Worm (Caenorhabditis elegans) whole organism, late embryonic: ENCODE results near the gene F54D5.15.
A peak's percentile ranks its signal among the peaks of the same experiment; 100 is the strongest.

Experiments used
- F13H6.1 ChIP-seq: sonication (generic microtip); optimal IDR thresholded peaks from 2 replicates; lab custom pipeline; 2016; ENCODE audit warnings: missing genetic modification characterization, missing compliant biosample characterization
- K09A11.1 ChIP-seq: sonication (generic microtip); optimal IDR thresholded peaks from 2 replicates; lab custom pipeline; 2017; ENCODE audit warnings: antibody characterized with exemption, mild to moderate bottlenecking, missing genetic modification characterization, missing compliant biosample characterization; ENCODE audit not compliant: insufficient read depth
- T23F11.4 ChIP-seq: fragments of 200-800 bp; sonication (Bioruptor generic); optimal IDR thresholded peaks from 2 replicates; lab custom pipeline; 2018; ENCODE audit warnings: mild to moderate bottlenecking, missing genetic modification characterization, missing compliant biosample characterization
- Y22D7AL.16 ChIP-seq: sonication (generic microtip); optimal IDR thresholded peaks from 2 replicates; lab custom pipeline; 2016; ENCODE audit warnings: missing genetic modification characterization, missing compliant biosample characterization
- ahr-1 ChIP-seq: sonication (generic microtip); optimal IDR thresholded peaks from 2 replicates; lab custom pipeline; 2016; ENCODE audit warnings: missing genetic modification characterization, missing compliant biosample characterization
- ama-1 ChIP-seq: fragments of 150-350 bp; optimal IDR thresholded peaks from 2 replicates; lab custom pipeline; 2014
- ceh-14 ChIP-seq: sonication (generic microtip); optimal IDR thresholded peaks from 2 replicates; lab custom pipeline; 2016; ENCODE audit warnings: missing genotype, missing genetic modification characterization, missing compliant biosample characterization
- ceh-18 ChIP-seq: sonication (generic microtip); optimal IDR thresholded peaks from 2 replicates; lab custom pipeline; 2016; ENCODE audit warnings: missing genetic modification characterization, missing compliant biosample characterization
- ceh-2 ChIP-seq: sonication (generic microtip); optimal IDR thresholded peaks from 2 replicates; lab custom pipeline; 2016; ENCODE audit warnings: missing genotype, missing genetic modification characterization, missing compliant biosample characterization
- ceh-22 ChIP-seq: sonication (generic microtip); optimal IDR thresholded peaks from 2 replicates; lab custom pipeline; 2017; ENCODE audit warnings: missing biosample characterization, missing genetic modification characterization
- ceh-30 ChIP-seq: fragments of 150-350 bp; optimal IDR thresholded peaks from 2 replicates; lab custom pipeline; 2014; ENCODE audit warnings: missing biosample characterization, missing genetic modification characterization
- ceh-34 ChIP-seq: sonication (generic microtip); optimal IDR thresholded peaks from 2 replicates; lab custom pipeline; 2016; ENCODE audit warnings: mild to moderate bottlenecking, missing genetic modification characterization, missing compliant biosample characterization
- ceh-45 ChIP-seq: fragments of 200-800 bp; sonication (Bioruptor generic); IDR thresholded peaks from 2 replicates; pipeline ENCODE4 v1.3.6; 2022; ENCODE audit warnings: missing genetic modification reagents, missing genetic modification characterization, missing compliant biosample characterization
- ceh-48 ChIP-seq: sonication (generic microtip); optimal IDR thresholded peaks from 2 replicates; lab custom pipeline; 2016; ENCODE audit warnings: missing genetic modification characterization, inconsistent platforms, missing compliant biosample characterization
- ceh-6 ChIP-seq: fragments of 200-800 bp; sonication (Bioruptor generic); optimal IDR thresholded peaks from 2 replicates; lab custom pipeline; 2018; ENCODE audit warnings: mild to moderate bottlenecking, missing genetic modification characterization, missing compliant biosample characterization
- ceh-9 ChIP-seq: sonication (generic microtip); optimal IDR thresholded peaks from 2 replicates; lab custom pipeline; 2016; ENCODE audit warnings: mild to moderate bottlenecking, missing genetic modification characterization, inconsistent platforms, missing compliant biosample characterization
- che-1 ChIP-seq: sonication (generic microtip); optimal IDR thresholded peaks from 2 replicates; lab custom pipeline; 2016; ENCODE audit warnings: mild to moderate bottlenecking, missing genetic modification characterization, missing compliant biosample characterization
- dmd-4 ChIP-seq: sonication (generic microtip); optimal IDR thresholded peaks from 2 replicates; lab custom pipeline; 2016; ENCODE audit warnings: borderline replicate concordance, missing genetic modification characterization, missing compliant biosample characterization
- dve-1 ChIP-seq: sonication (generic microtip); optimal IDR thresholded peaks from 2 replicates; lab custom pipeline; 2017; ENCODE audit warnings: antibody characterized with exemption, mild to moderate bottlenecking, missing genetic modification characterization, missing compliant biosample characterization
- elt-2 ChIP-seq: sonication (generic microtip); optimal IDR thresholded peaks from 2 replicates; lab custom pipeline; 2016; ENCODE audit warnings: missing genetic modification reagents, missing genetic modification characterization, missing compliant biosample characterization
- elt-4 ChIP-seq: sonication (generic microtip); optimal IDR thresholded peaks from 2 replicates; lab custom pipeline; 2016; ENCODE audit warnings: missing genetic modification characterization, missing compliant biosample characterization
- ets-4 ChIP-seq: sonication (generic microtip); optimal IDR thresholded peaks from 2 replicates; lab custom pipeline; 2016; ENCODE audit warnings: missing genetic modification characterization, missing compliant biosample characterization
- eyg-1 ChIP-seq: sonication (generic microtip); optimal IDR thresholded peaks from 2 replicates; lab custom pipeline; 2016; ENCODE audit warnings: missing genotype, missing genetic modification characterization, missing compliant biosample characterization
- fkh-10 ChIP-seq: fragments of 150-350 bp; optimal IDR thresholded peaks from 2 replicates; lab custom pipeline; 2014; ENCODE audit warnings: missing biosample characterization, missing genetic modification reagents, missing genetic modification characterization
- fkh-6 ChIP-seq: sonication (generic microtip); optimal IDR thresholded peaks from 2 replicates; lab custom pipeline; 2016; ENCODE audit warnings: missing genetic modification characterization, missing compliant biosample characterization
- gmeb-2 ChIP-seq: sonication (generic microtip); optimal IDR thresholded peaks from 2 replicates; lab custom pipeline; 2016; ENCODE audit warnings: missing genetic modification characterization, inconsistent platforms, missing compliant biosample characterization
- hlh-13 ChIP-seq: fragments of 200-800 bp; sonication (Bioruptor generic); optimal IDR thresholded peaks from 2 replicates; lab custom pipeline; 2018; ENCODE audit warnings: mild to moderate bottlenecking, missing genetic modification characterization, missing compliant biosample characterization
- hlh-30 ChIP-seq: sonication (generic microtip); optimal IDR thresholded peaks from 2 replicates; lab custom pipeline; 2017; ENCODE audit warnings: antibody characterized with exemption, missing genetic modification characterization, missing compliant biosample characterization; ENCODE audit not compliant: insufficient read depth
- hlh-6 ChIP-seq: sonication (generic microtip); optimal IDR thresholded peaks from 2 replicates; lab custom pipeline; 2016; ENCODE audit warnings: missing genotype, missing genetic modification characterization, missing compliant biosample characterization
- hlh-8 ChIP-seq: sonication (generic microtip); optimal IDR thresholded peaks from 2 replicates; lab custom pipeline; 2016; ENCODE audit warnings: missing genotype, missing genetic modification characterization, missing compliant biosample characterization
- lim-6 ChIP-seq: sonication (generic microtip); optimal IDR thresholded peaks from 2 replicates; lab custom pipeline; 2016; ENCODE audit warnings: missing genetic modification characterization, missing compliant biosample characterization
- lin-11 ChIP-seq: fragments of 200-800 bp; sonication (Bioruptor generic); optimal IDR thresholded peaks from 2 replicates; lab custom pipeline; 2018; ENCODE audit warnings: mild to moderate bottlenecking, missing genetic modification characterization, missing compliant biosample characterization
- nfya-1 ChIP-seq: sonication (generic microtip); optimal IDR thresholded peaks from 2 replicates; lab custom pipeline; 2017; ENCODE audit warnings: missing genetic modification characterization, mild to moderate bottlenecking, missing compliant biosample characterization, antibody characterized with exemption, moderate library complexity
- nhr-11 ChIP-seq: fragments of 150-350 bp; optimal IDR thresholded peaks from 2 replicates; lab custom pipeline; 2014; ENCODE audit warnings: missing biosample characterization, missing genetic modification characterization
- npax-4 ChIP-seq: sonication (generic microtip); optimal IDR thresholded peaks from 2 replicates; lab custom pipeline; 2016; ENCODE audit warnings: missing genetic modification characterization, missing compliant biosample characterization
- odd-2 ChIP-seq: sonication (generic microtip); optimal IDR thresholded peaks from 2 replicates; lab custom pipeline; 2017; ENCODE audit warnings: antibody characterized with exemption, mild to moderate bottlenecking, missing genetic modification characterization, missing compliant biosample characterization
- pat-9 ChIP-seq: fragments of 200-800 bp; sonication (Bioruptor generic); optimal IDR thresholded peaks from 2 replicates; lab custom pipeline; 2018; ENCODE audit warnings: mild to moderate bottlenecking, missing genetic modification characterization, moderate library complexity, missing compliant biosample characterization
- pax-1 ChIP-seq: fragments of 150-350 bp; optimal IDR thresholded peaks from 2 replicates; lab custom pipeline; 2014; ENCODE audit warnings: missing biosample characterization, missing genetic modification characterization
- pqm-1 ChIP-seq: sonication (generic microtip); optimal IDR thresholded peaks from 2 replicates; lab custom pipeline; 2016; ENCODE audit warnings: missing genetic modification characterization, missing compliant biosample characterization
- ref-2 ChIP-seq: sonication (generic microtip); optimal IDR thresholded peaks from 2 replicates; lab custom pipeline; 2016; ENCODE audit warnings: missing genetic modification characterization, missing compliant biosample characterization
- rnt-1 ChIP-seq: sonication (generic microtip); optimal IDR thresholded peaks from 2 replicates; lab custom pipeline; 2016; ENCODE audit warnings: missing genetic modification characterization, missing compliant biosample characterization
- sox-4 ChIP-seq: sonication (generic microtip); optimal IDR thresholded peaks from 2 replicates; lab custom pipeline; 2017; ENCODE audit warnings: mild to moderate bottlenecking, missing genetic modification characterization, inconsistent platforms, missing compliant biosample characterization
- syd-9 ChIP-seq: sonication (generic microtip); optimal IDR thresholded peaks from 2 replicates; lab custom pipeline; 2016; ENCODE audit warnings: mild to moderate bottlenecking, missing genetic modification characterization, moderate library complexity, missing compliant biosample characterization
- tbx-2 ChIP-seq: sonication (generic microtip); optimal IDR thresholded peaks from 2 replicates; lab custom pipeline; 2016; ENCODE audit warnings: missing genetic modification characterization, missing compliant biosample characterization
- ttx-3 ChIP-seq: sonication (generic microtip); optimal IDR thresholded peaks from 2 replicates; lab custom pipeline; 2016; ENCODE audit warnings: missing genetic modification reagents, missing genetic modification characterization, missing compliant biosample characterization
- unc-3 ChIP-seq, 2 experiments: fragments of 200-800 bp in 1 of 2; sonication (Bioruptor generic) in 1 of 2; sonication (generic microtip) in 1 of 2; conservative IDR thresholded peaks in 1 of 2; optimal IDR thresholded peaks in 1 of 2; 2 replicates each; pipeline versions ENCODE4 v1.3.6 to Lab custom; 2016 to 2022; ENCODE audit warnings: missing compliant biosample characterization in 2 of 2, missing genetic modification characterization in 2 of 2, missing genetic modification reagents in 1 of 2
- unc-55 ChIP-seq: sonication (generic microtip); optimal IDR thresholded peaks from 2 replicates; lab custom pipeline; 2017; ENCODE audit warnings: missing biosample characterization, missing genetic modification reagents, missing genetic modification characterization
- unc-86 ChIP-seq: sonication (generic microtip); optimal IDR thresholded peaks from 2 replicates; lab custom pipeline; 2016; ENCODE audit warnings: missing genetic modification characterization, missing compliant biosample characterization
- ztf-16 ChIP-seq: sonication (generic microtip); optimal IDR thresholded peaks from 2 replicates; lab custom pipeline; 2017; ENCODE audit warnings: missing genetic modification characterization, missing compliant biosample characterization

The F54D5.15 gene

DNA sequence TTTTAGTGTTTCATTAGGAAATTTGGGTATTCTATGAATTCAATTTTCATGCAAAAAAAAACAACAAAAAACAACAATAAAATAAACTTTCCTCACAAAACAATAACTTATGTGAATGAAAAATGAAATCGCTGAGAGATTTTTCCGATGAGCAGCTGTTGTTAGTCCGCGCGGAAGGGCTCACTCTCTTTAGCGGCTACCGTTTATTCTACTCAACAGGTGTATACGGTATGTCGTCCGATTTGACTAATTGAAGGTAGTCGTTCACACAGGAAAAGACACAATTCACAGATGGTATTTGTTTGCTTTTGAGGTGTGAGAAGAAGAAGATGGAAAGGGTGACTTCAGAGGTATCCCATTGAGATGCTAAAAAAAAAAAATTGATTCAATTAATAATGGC, 4.6 kb upstream of the F54D5.15 start:
- TF ChIP-seq ceh-22 (tag; lab: Kevin White, UChicago), result no peak
- no peak for TF ChIP-seq unc-55 (GFP tag; lab: Kevin White, UChicago)
- TF ChIP-seq pqm-1, result no peak
- no peak for TF ChIP-seq ceh-14
- TF ChIP-seq ceh-18 (tag; lab: Kevin White, UChicago), result no peak
- TF ChIP-seq hlh-6 (tag; lab: Kevin White, UChicago), result no peak
- TF ChIP-seq npax-4 (tag; lab: Kevin White, UChicago), result no peak
- TF ChIP-seq hlh-8, result no peak
- TF ChIP-seq syd-9 (tag; lab: Kevin White, UChicago), result no peak
- no peak for TF ChIP-seq odd-2 (tag; lab: Kevin White, UChicago)
- no peak for TF ChIP-seq ttx-3
- no peak for TF ChIP-seq K09A11.1 (tag; lab: Kevin White, UChicago)
- no peak for TF ChIP-seq ceh-34 (tag; lab: Kevin White, UChicago)
- no peak for TF ChIP-seq ztf-16

DNA sequence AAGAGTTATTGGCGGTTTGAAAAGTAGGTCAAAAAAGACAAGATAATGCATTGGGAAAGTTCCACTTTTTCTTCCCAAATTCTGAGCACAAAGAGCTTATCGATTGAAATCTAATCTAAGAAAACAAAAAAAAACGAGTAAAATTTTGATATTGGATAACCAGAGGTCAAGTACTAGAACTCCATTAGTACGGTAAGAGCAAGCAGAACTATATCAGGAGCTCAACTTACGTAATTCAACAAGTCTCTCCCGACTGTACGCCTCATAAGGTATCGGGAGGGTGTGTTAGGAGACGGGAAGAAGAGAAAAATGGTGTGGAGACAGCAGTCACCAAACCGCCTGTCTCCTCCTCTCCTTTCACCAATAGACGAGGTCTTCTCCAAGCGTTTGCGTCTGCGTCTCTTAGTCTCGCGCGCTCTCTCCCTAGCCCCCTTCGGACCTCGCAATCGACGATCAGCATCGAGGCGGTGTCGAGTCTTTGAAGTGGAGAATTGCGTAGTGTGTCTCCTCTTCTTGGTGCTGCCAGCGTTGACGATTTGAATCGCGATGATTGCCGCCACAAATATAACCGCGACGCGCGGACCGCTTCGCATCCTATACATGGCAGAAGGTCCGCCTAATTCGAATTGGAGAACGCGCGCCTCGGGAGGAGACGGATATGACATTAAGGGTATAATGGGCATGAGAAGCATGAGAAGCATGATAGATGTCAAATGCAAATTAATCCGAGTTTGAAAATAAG, 3.1 kb upstream of the F54D5.15 start, which contains the start of gene F54D5.5:
Gene F54D5.5 (minus strand): TSS at position 51 of the 742 bp plus-strand sequence.
- TF ChIP-seq pax-1 (tag; lab: Kevin White, UChicago) (no peak), unc-55 (GFP tag; lab: Kevin White, UChicago) (no peak), elt-2 (tag; lab: Kevin White, UChicago) (no peak), ceh-48 (tag; lab: Kevin White, UChicago) (no peak), ceh-14 (peak; percentile 76), T23F11.4 (GFP tag; lab: Kevin White, UChicago) (no peak), ceh-45 (GFP tag; lab: Robert Waterston, UW) (no peak), ceh-9 (no peak), fkh-6 (tag; lab: Kevin White, UChicago) (no peak), hlh-30 (tag; lab: Kevin White, UChicago) (peak; percentile 59), sox-4 (tag; lab: Kevin White, UChicago) (no peak), lin-11 (tag; lab: Kevin White, UChicago) (no peak), lim-6 (tag; lab: Kevin White, UChicago) (no peak), ztf-16 (no peak), pat-9 (tag; lab: Kevin White, UChicago) (no peak), dmd-4 (tag; lab: Kevin White, UChicago) (peak; percentile 33), ama-1 (lab: Kevin White, UChicago) (no peak), ceh-22 (tag; lab: Kevin White, UChicago) (no peak), elt-4 (no peak), eyg-1 (tag; lab: Kevin White, UChicago) (no peak), gmeb-2 (tag; lab: Kevin White, UChicago) (no peak), ceh-6 (GFP tag; lab: Kevin White, UChicago) (no peak), unc-3 (GFP tag; conservative IDR thresholded peaks at IDR 0.05; lab: Robert Waterston, UW) (no peak), unc-3 (tag; optimal IDR thresholded peaks at IDR 0.05; lab: Kevin White, UChicago) (no peak), unc-86 (tag; lab: Kevin White, UChicago) (no peak), fkh-10 (GFP tag; lab: Kevin White, UChicago) (no peak), Y22D7AL.16 (tag; lab: Kevin White, UChicago) (no peak), pqm-1 (no peak), nfya-1 (tag; lab: Kevin White, UChicago) (peak; percentile 82), nhr-11 (tag; lab: Kevin White, UChicago) (no peak), dve-1 (no peak), ceh-30 (tag; lab: Kevin White, UChicago) (no peak), ets-4 (tag; lab: Kevin White, UChicago) (no peak), rnt-1 (tag; lab: Kevin White, UChicago) (peak; percentile 58), tbx-2 (peak; percentile 77), ceh-2 (tag; lab: Kevin White, UChicago) (no peak), ahr-1 (tag; lab: Kevin White, UChicago) (no peak), ceh-18 (tag; lab: Kevin White, UChicago) (no peak), ref-2 (tag; lab: Kevin White, UChicago) (peak; percentile 66), odd-2 (tag; lab: Kevin White, UChicago) (no peak), che-1 (tag; lab: Kevin White, UChicago) (no peak), K09A11.1 (tag; lab: Kevin White, UChicago) (no peak), hlh-13 (GFP tag; lab: Kevin White, UChicago) (no peak), F13H6.1 (tag; lab: Kevin White, UChicago) (no peak)
